Worm (Caenorhabditis elegans): Measurements from ENCODE around the gene nhr-281.
A peak's percentile ranks its signal among the peaks of the same experiment; 100 is the strongest.

The nhr-281 gene

ce11 chrX:14147400-14147799 lies 34.2 kb upstream of the nhr-281 start, which contains the start of gene akt-2:
Gene akt-2 (plus strand): TSS chrX:14147700.
- TF ChIP-seq ztf-7 (tag; optimal IDR thresholded peaks at IDR 0.05) = no peak
- TF ChIP-seq hlh-11 (tag; optimal IDR thresholded peaks at IDR 0.05) = no peak
- no peak for TF ChIP-seq lir-3 (tag; optimal IDR thresholded peaks at IDR 0.05)
- TF ChIP-seq skn-1 (tag; optimal IDR thresholded peaks at IDR 0.05) = no peak
- no peak for TF ChIP-seq ctbp-1 (GFP tag; IDR thresholded peaks at IDR 0.05)
- no peak for TF ChIP-seq mdt-29 (GFP tag; IDR thresholded peaks at IDR 0.05)
- TF ChIP-seq mxl-3 (GFP tag; optimal IDR thresholded peaks at IDR 0.05) = no peak
- no peak for TF ChIP-seq D1046.2 (GFP tag; IDR thresholded peaks at IDR 0.05)
- no peak for TF ChIP-seq F37D6.2 (tag; optimal IDR thresholded peaks at IDR 0.05)
- no peak for TF ChIP-seq snpc-4 (tag; optimal IDR thresholded peaks at IDR 0.05)
- no peak for TF ChIP-seq aha-1 (tag)
- no peak for TF ChIP-seq lin-1 (GFP tag; IDR thresholded peaks at IDR 0.05)
- no peak for TF ChIP-seq dmd-6 (GFP tag; IDR thresholded peaks at IDR 0.05)
- TF ChIP-seq ZK546.5 (tag; optimal IDR thresholded peaks at IDR 0.05) = no peak
- no peak for TF ChIP-seq hif-1 (tag; optimal IDR thresholded peaks at IDR 0.05)
- no peak for TF ChIP-seq lsy-2 (tag; optimal IDR thresholded peaks at IDR 0.05)

ce11 chrX:14146740-14147140 lies 33.5 kb upstream of the nhr-281 start:
- TF ChIP-seq dmd-8 (GFP tag; IDR thresholded peaks at IDR 0.05) (no peak), cey-2 (tag; optimal IDR thresholded peaks at IDR 0.05; ENCODE audit: borderline replicate concordance, insufficient read depth) (no peak), php-3 (GFP tag; IDR thresholded peaks at IDR 0.05) (no peak), set-16 (GFP tag; IDR thresholded peaks at IDR 0.05) (peak; percentile 27; the same call in 1 of the 2 replicates), nhr-11 (tag; optimal IDR thresholded peaks at IDR 0.05) (peak; percentile 79), daf-12 (tag; optimal IDR thresholded peaks at IDR 0.05) (no peak), ceh-32 (tag; optimal IDR thresholded peaks at IDR 0.05; ENCODE audit: poor library complexity) (no peak), mdt-29 (GFP tag; IDR thresholded peaks at IDR 0.05) (no peak), vab-7 (GFP tag; IDR thresholded peaks at IDR 0.05) (0 out of 2 replicates have a peak, but pooled peaks have one; percentile 21), nhr-41 (GFP tag; IDR thresholded peaks at IDR 0.05) (0 out of 2 replicates have a peak, but pooled peaks have one; percentile 33), nhr-28 (tag; optimal IDR thresholded peaks at IDR 0.05) (peak; percentile 96), lin-39 (tag; optimal IDR thresholded peaks at IDR 0.05) (no peak), hmg-1.1 (GFP tag; IDR thresholded peaks at IDR 0.05) (peak; percentile 74), unc-62 (GFP tag; optimal IDR thresholded peaks at IDR 0.05 in 1 of 2) (peak in 1 of 2 experiments; percentile 96), unc-62 (tag; optimal IDR thresholded peaks at IDR 0.05) (no peak), lin-1 (GFP tag; IDR thresholded peaks at IDR 0.05) (0 out of 2 replicates have a peak, but pooled peaks have one; percentile 30), egl-43 (GFP tag; IDR thresholded peaks at IDR 0.05) (no peak), dmd-6 (GFP tag; IDR thresholded peaks at IDR 0.05) (peak; percentile 73), ztf-7 (tag; optimal IDR thresholded peaks at IDR 0.05) (peak; percentile 2), dpl-1 (GFP tag; optimal IDR thresholded peaks at IDR 0.05) (peak; percentile 54), F10B5.3 (tag; optimal IDR thresholded peaks at IDR 0.05) (no peak), unc-39 (tag; optimal IDR thresholded peaks at IDR 0.05) (no peak), Y48G9A.11 (GFP tag; IDR thresholded peaks at IDR 0.05) (no peak), mxl-2 (GFP tag; conservative IDR thresholded peaks at IDR 0.05) (no peak), mdl-1 (tag; optimal IDR thresholded peaks at IDR 0.05) (peak; percentile 63 to 89), nhr-77 (tag; optimal IDR thresholded peaks at IDR 0.05) (peak; percentile 84), R02D3.7 (tag; optimal IDR thresholded peaks at IDR 0.05) (no peak), nhr-237 (tag; optimal IDR thresholded peaks at IDR 0.05) (no peak), spr-3 (GFP tag; optimal IDR thresholded peaks at IDR 0.05) (no peak), ceh-20 (GFP tag; IDR thresholded peaks at IDR 0.05) (0 out of 2 replicates have a peak, but pooled peaks have one; percentile 37), ama-1 (optimal IDR thresholded peaks at IDR 0.05) (no peak), pha-4 (GFP tag; IDR thresholded peaks at IDR 0.05) (0 out of 2 replicates have a peak, but pooled peaks have one; percentile 29), pha-4 (tag; optimal IDR thresholded peaks at IDR 0.05) (peak; percentile 93), Y75B8A.6 (GFP tag; IDR thresholded peaks at IDR 0.05) (no peak), duxl-1 (tag; optimal IDR thresholded peaks at IDR 0.05; ENCODE audit: poor library complexity) (no peak), skn-1 (tag; optimal IDR thresholded peaks at IDR 0.05) (no peak), lsy-2 (tag; optimal IDR thresholded peaks at IDR 0.05) (peak; percentile 44 to 75), zip-2 (tag; optimal IDR thresholded peaks at IDR 0.05) (peak; percentile 17), unc-130 (GFP tag; optimal IDR thresholded peaks at IDR 0.05) (no peak), lin-29 (GFP tag; IDR thresholded peaks at IDR 0.05) (no peak)
